Worm (Caenorhabditis elegans): Measurements from ENCODE around the gene pgp-5.

DNA sequence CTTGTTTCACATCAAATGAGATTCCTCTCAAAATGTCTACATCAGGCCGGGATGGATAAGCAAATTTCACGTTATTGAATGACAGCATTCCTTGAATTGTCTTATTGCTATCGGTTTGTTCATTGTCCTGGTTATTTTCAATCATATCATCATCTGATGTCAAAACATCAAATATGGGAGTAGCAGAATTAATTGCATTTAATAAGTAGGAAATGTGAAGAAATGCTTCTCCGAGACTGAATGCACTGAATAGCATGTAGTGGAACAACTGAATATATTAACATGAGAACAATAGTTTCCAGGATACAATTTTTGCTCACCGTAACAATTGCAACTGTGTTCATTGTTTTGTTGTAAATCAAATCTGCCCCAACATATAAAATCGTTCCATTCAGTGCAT lies 3.5 kb upstream of the pgp-5 start:
- no peak for TF ChIP-seq dmd-4 (tag; optimal IDR thresholded peaks at IDR 0.05; ENCODE audit: borderline replicate concordance)
- no peak for TF ChIP-seq ztf-16 (tag; optimal IDR thresholded peaks at IDR 0.05)
- no peak for TF ChIP-seq pqm-1 (tag; optimal IDR thresholded peaks at IDR 0.05)
